Worm (Caenorhabditis elegans): ENCODE results near the gene W07G4.2.

Gene W07G4.2

DNA sequence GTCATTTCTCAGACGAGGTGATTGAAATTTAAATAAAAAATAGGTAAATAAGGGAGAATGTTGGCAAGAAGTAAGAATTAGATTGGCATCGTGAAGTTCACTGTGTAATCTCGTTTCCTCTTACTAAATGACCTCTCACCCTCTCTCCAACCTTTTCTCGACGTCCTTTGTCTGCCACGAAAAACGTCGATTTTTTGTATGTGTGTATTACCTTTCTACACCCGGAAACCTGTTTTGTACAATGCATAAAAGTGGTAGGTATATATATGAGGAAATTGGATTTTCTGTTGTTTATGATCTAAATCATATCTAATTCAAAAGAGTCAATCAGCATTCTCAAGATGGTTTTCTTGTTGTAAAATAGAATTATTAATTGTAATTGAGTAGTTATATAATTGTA, 43.5 kb downstream of the W07G4.2 start, which contains the start of the genes F15B9.11 and dsl-7:
TSS of gene F15B9.11 (minus strand) at position 5 of the 400 bp plus-strand sequence.
TSS of gene dsl-7 (plus strand) at position 260 of the 400 bp plus-strand sequence.
- TF ChIP-seq ztf-29 (GFP tag; IDR thresholded peaks at IDR 0.05) (no peak), ref-1 (GFP tag; conservative IDR thresholded peaks at IDR 0.05) (no peak), T22C8.4 (GFP tag; IDR thresholded peaks at IDR 0.05) (no peak), ztf-23 (GFP tag; IDR thresholded peaks at IDR 0.05) (no peak), cog-1 (tag; optimal IDR thresholded peaks at IDR 0.05) (no peak), flt-1 (GFP tag; IDR thresholded peaks at IDR 0.05) (no peak)

DNA sequence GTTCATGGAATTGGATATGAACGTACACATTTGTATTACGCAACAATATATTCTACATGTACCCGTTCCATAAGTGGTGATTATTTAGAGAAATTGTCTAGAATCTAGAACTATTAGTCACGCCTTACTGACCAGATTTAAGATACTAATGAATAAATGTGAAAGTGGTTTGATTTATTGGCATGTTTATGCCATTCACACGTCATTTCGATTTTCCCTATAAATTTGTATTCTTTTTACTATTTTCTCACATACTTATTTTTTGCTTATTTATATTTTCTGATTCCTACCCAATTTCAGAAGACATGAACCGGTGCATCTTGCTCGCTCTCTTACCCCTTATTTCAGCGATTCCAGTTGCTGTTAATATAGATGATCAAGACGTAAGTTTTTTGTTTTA, 48.1 kb downstream of the W07G4.2 start, which contains the start of gene F15B9.8:
TSS of gene F15B9.8 (plus strand) at position 301 of the 400 bp plus-strand sequence.
- no peak for TF ChIP-seq ref-1 (GFP tag; conservative IDR thresholded peaks at IDR 0.05)

DNA sequence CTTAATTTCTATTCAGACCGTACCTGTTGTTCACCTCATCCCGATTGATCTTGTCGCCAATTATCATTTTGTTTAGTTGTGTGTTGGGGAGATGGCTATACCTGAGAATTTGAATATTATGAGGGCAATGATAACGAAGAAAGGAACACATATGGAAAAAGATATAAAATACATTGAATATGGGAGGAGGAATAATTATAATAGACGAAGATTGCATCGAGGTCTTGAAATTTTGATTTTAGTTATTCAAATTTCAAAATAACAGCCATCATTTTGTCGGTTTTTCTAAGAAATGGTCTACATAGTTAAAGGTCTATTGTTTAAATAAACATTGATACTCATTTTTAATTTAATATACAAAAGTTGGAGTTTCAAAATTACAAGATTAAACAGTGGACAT, 49.3 kb downstream of the W07G4.2 start, which contains the start of gene shw-3:
TSS of gene shw-3 (minus strand) at position 101 of the 400 bp plus-strand sequence.
- TF ChIP-seq flt-1 (GFP tag; IDR thresholded peaks at IDR 0.05) (no peak), T22C8.4 (GFP tag; IDR thresholded peaks at IDR 0.05) (no peak), med-1 (GFP tag; optimal IDR thresholded peaks at IDR 0.05; ENCODE audit: insufficient read depth) (no peak), klf-2 (GFP tag; conservative IDR thresholded peaks at IDR 0.05) (no peak), cog-1 (tag; optimal IDR thresholded peaks at IDR 0.05) (no peak), ztf-23 (GFP tag; IDR thresholded peaks at IDR 0.05) (no peak), tab-1 (GFP tag; IDR thresholded peaks at IDR 0.05) (no peak)

Measured in whole organism, midembryonic.